Fruit fly (Drosophila melanogaster) whole organism, embryonic: ENCODE measurements around the gene CG18171.
A peak's percentile ranks its signal among the peaks of the same experiment; 100 is the strongest.

Experiments
- Ada2b ChIP-seq: fragments of 200-800 bp; sonication (Bioruptor generic); IDR thresholded peaks from 2 replicates; pipeline ENCODE4 v1.3.6; 2022; ENCODE audit warnings: missing biosample characterization, missing genetic modification characterization
- Atf3 ChIP-seq: fragments of 200-800 bp; sonication (Bioruptor generic); optimal IDR thresholded peaks from 3 replicates; lab custom pipeline; 2016; ENCODE audit warnings: missing biosample characterization, missing genetic modification characterization
- CG10543 ChIP-seq: fragments of 200-800 bp; sonication (Bioruptor generic); optimal IDR thresholded peaks from 3 replicates; lab custom pipeline; 2017; ENCODE audit warnings: missing biosample characterization, mild to moderate bottlenecking, missing genetic modification characterization, moderate library complexity
- CG11085 ChIP-seq: fragments of 200-800 bp; sonication (Bioruptor generic); IDR thresholded peaks from 2 replicates; pipeline ENCODE4 v1.3.6; 2022; ENCODE audit warnings: missing biosample characterization, missing genetic modification characterization
- CG11093 ChIP-seq: fragments of 200-800 bp; sonication (Bioruptor generic); IDR thresholded peaks from 3 replicates; pipeline ENCODE4 v1.3.6; 2022; ENCODE audit warnings: missing biosample characterization, missing genetic modification characterization
- CG11560 ChIP-seq: fragments of 200-800 bp; sonication (Bioruptor generic); IDR thresholded peaks from 3 replicates; pipeline ENCODE4 v1.3.6; 2022; ENCODE audit warnings: missing biosample characterization, missing genetic modification characterization
- CG11723 ChIP-seq: fragments of 200-800 bp; sonication (Bioruptor generic); optimal IDR thresholded peaks from 2 replicates; lab custom pipeline; 2017; ENCODE audit warnings: missing biosample characterization, mild to moderate bottlenecking, missing genetic modification characterization
- CG12155 ChIP-seq: fragments of 200-800 bp; sonication (Bioruptor generic); optimal IDR thresholded peaks from 3 replicates; lab custom pipeline; 2016; ENCODE audit warnings: missing biosample characterization, missing genetic modification characterization
- CG17568 ChIP-seq: fragments of 200-800 bp; sonication (Bioruptor generic); optimal IDR thresholded peaks from 2 replicates; lab custom pipeline; 2018; ENCODE audit warnings: missing biosample characterization, mild to moderate bottlenecking, missing genetic modification characterization, moderate library complexity
- CG17912 ChIP-seq: fragments of 200-800 bp; sonication (Bioruptor generic); optimal IDR thresholded peaks from 2 replicates; lab custom pipeline; 2018; ENCODE audit warnings: missing biosample characterization, mild to moderate bottlenecking, missing genetic modification characterization
- CG18476 ChIP-seq: fragments of 200-800 bp; sonication (Bioruptor generic); optimal IDR thresholded peaks from 2 replicates; lab custom pipeline; 2016; ENCODE audit warnings: missing biosample characterization, mild to moderate bottlenecking, missing genetic modification characterization
- CG18619 ChIP-seq: fragments of 200-800 bp; sonication (Bioruptor generic); optimal IDR thresholded peaks from 3 replicates; lab custom pipeline; 2017; ENCODE audit warnings: missing biosample characterization, mild to moderate bottlenecking, missing genetic modification characterization
- CG3065 ChIP-seq: fragments of 200-800 bp; sonication (Bioruptor generic); optimal IDR thresholded peaks from 2 replicates; lab custom pipeline; 2016; ENCODE audit warnings: missing biosample characterization, missing genetic modification characterization
- CG32767 ChIP-seq: fragments of 200-800 bp; sonication (Bioruptor generic); IDR thresholded peaks from 2 replicates; pipeline ENCODE4 v1.3.6; 2022; ENCODE audit warnings: missing biosample characterization, missing genetic modification characterization
- CG34422 ChIP-seq: fragments of 200-800 bp; sonication (Bioruptor generic); IDR thresholded peaks from 3 replicates; pipeline ENCODE4 v1.3.6; 2022; ENCODE audit warnings: missing biosample characterization, missing genetic modification characterization
- CG3847 ChIP-seq: fragments of 200-800 bp; sonication (Bioruptor generic); IDR thresholded peaks from 2 replicates; pipeline ENCODE4 v1.3.6; 2022; ENCODE audit warnings: missing biosample characterization, missing genetic modification characterization
- CG4360 ChIP-seq: fragments of 200-800 bp; sonication (Bioruptor generic); IDR thresholded peaks from 2 replicates; pipeline ENCODE4 v1.3.6; 2022; ENCODE audit warnings: missing biosample characterization, missing genetic modification characterization
- CG4854 ChIP-seq: fragments of 200-800 bp; sonication (Bioruptor generic); optimal IDR thresholded peaks from 2 replicates; lab custom pipeline; 2016; ENCODE audit warnings: missing biosample characterization, missing genetic modification characterization, inconsistent platforms
- CG6765 ChIP-seq: fragments of 200-800 bp; sonication (Bioruptor generic); optimal IDR thresholded peaks from 3 replicates; lab custom pipeline; 2017; ENCODE audit warnings: missing biosample characterization, mild to moderate bottlenecking, missing genetic modification characterization
- CG6813 ChIP-seq: fragments of 200-800 bp; sonication (Bioruptor generic); optimal IDR thresholded peaks from 2 replicates; lab custom pipeline; 2017; ENCODE audit warnings: missing biosample characterization, missing genetic modification characterization, mild to moderate bottlenecking, moderate library complexity, missing genetic modification reagents
- CG8290 ChIP-seq, 3 experiments: fragments of 200-800 bp; sonication (Bioruptor generic); optimal IDR thresholded peaks; 2 replicates each; lab custom pipeline; 2016 to 2019; ENCODE audit warnings: missing biosample characterization in 3 of 3, missing genetic modification characterization in 3 of 3, mild to moderate bottlenecking in 2 of 3, moderate library complexity in 1 of 3
- Dip3 ChIP-seq: fragments of 200-800 bp; sonication (Bioruptor generic); optimal IDR thresholded peaks from 3 replicates; lab custom pipeline; 2016; ENCODE audit warnings: missing biosample characterization, missing genetic modification characterization
- ERR ChIP-seq: fragments of 200-800 bp; sonication (Bioruptor generic); optimal IDR thresholded peaks from 2 replicates; lab custom pipeline; 2016; ENCODE audit warnings: missing biosample characterization, missing genetic modification characterization
- HLH54F ChIP-seq: fragments of 200-800 bp; sonication (Bioruptor generic); optimal IDR thresholded peaks from 3 replicates; lab custom pipeline; 2016; ENCODE audit warnings: missing biosample characterization, missing genetic modification characterization
- Hmr ChIP-seq: fragments of 200-800 bp; sonication (Bioruptor generic); optimal IDR thresholded peaks from 3 replicates; lab custom pipeline; 2017; ENCODE audit warnings: mild to moderate bottlenecking, missing biosample characterization, missing genetic modification reagents, missing genetic modification characterization
- Hr78 ChIP-seq, 2 experiments: fragments of 200-800 bp in 1 of 2; fragments of >200 bp in 1 of 2; sonication (Bioruptor generic) in 1 of 2; optimal IDR thresholded peaks; 2 replicates each; lab custom pipeline; 2017 to 2019; ENCODE audit warnings: missing biosample characterization in 2 of 2, missing genetic modification characterization in 2 of 2, mild to moderate bottlenecking in 1 of 2, moderate library complexity in 1 of 2
- Max ChIP-seq: fragments of 200-800 bp; sonication (Bioruptor generic); optimal IDR thresholded peaks from 2 replicates; lab custom pipeline; 2016; ENCODE audit warnings: missing biosample characterization, mild to moderate bottlenecking, missing genetic modification characterization
- Mrtf ChIP-seq: fragments of 200-800 bp; sonication (Bioruptor generic); IDR thresholded peaks from 3 replicates; pipeline ENCODE4 v1.3.6; 2022; ENCODE audit warnings: missing biosample characterization, missing genetic modification characterization
- Rfx ChIP-seq: fragments of 200-800 bp; sonication (Bioruptor generic); IDR thresholded peaks from 2 replicates; pipeline ENCODE4 v1.3.6; 2022; ENCODE audit warnings: missing biosample characterization, missing genetic modification characterization
- Sin3A ChIP-seq: fragments of >200 bp; optimal IDR thresholded peaks from 2 replicates; lab custom pipeline; 2018
- Six4 ChIP-seq: fragments of 200-800 bp; sonication (Bioruptor generic); optimal IDR thresholded peaks from 2 replicates; lab custom pipeline; 2016; ENCODE audit warnings: missing biosample characterization, missing genetic modification characterization
- ase ChIP-seq: fragments of 200-800 bp; sonication (Bioruptor generic); IDR thresholded peaks from 3 replicates; pipeline ENCODE4 v1.3.6; 2022; ENCODE audit warnings: missing biosample characterization, missing genetic modification characterization
- bsh ChIP-seq, 2 experiments: fragments of 200-800 bp; sonication (Bioruptor generic); optimal IDR thresholded peaks; 2 replicates each; lab custom pipeline; 2017 to 2018; ENCODE audit warnings: mild to moderate bottlenecking in 2 of 2, missing biosample characterization in 2 of 2, missing genetic modification characterization in 2 of 2, moderate library complexity in 1 of 2
- caup ChIP-seq: fragments of 200-800 bp; sonication (Bioruptor generic); optimal IDR thresholded peaks from 3 replicates; lab custom pipeline; 2017; ENCODE audit warnings: missing biosample characterization, mild to moderate bottlenecking, missing genetic modification characterization, moderate library complexity; ENCODE audit not compliant: severe bottlenecking
- croc ChIP-seq: fragments of 200-800 bp; sonication (Bioruptor generic); conservative IDR thresholded peaks from 3 replicates; pipeline ENCODE4 v1.3.6; 2022; ENCODE audit warnings: missing biosample characterization, missing genetic modification characterization
- danr ChIP-seq: fragments of 200-800 bp; sonication (Bioruptor generic); IDR thresholded peaks from 2 replicates; pipeline ENCODE4 v1.3.6; 2022; ENCODE audit warnings: missing biosample characterization, missing genetic modification characterization
- ems ChIP-seq: fragments of 200-800 bp; sonication (Bioruptor generic); optimal IDR thresholded peaks from 3 replicates; lab custom pipeline; 2016; ENCODE audit warnings: missing biosample characterization, missing genetic modification characterization
- fd102C ChIP-seq: fragments of 200-800 bp; sonication (Bioruptor generic); optimal IDR thresholded peaks from 2 replicates; lab custom pipeline; 2018; ENCODE audit warnings: missing biosample characterization, mild to moderate bottlenecking, missing genetic modification characterization, moderate library complexity
- ham ChIP-seq: fragments of 200-800 bp; sonication (Bioruptor generic); IDR thresholded peaks from 2 replicates; pipeline ENCODE4 v1.3.6; 2022; ENCODE audit warnings: missing biosample characterization, missing genetic modification characterization
- hb ChIP-seq: fragments of 200-800 bp; sonication (Bioruptor generic); IDR thresholded peaks from 3 replicates; pipeline ENCODE4 v1.3.6; 2022; ENCODE audit warnings: missing biosample characterization, missing genetic modification characterization; ENCODE audit not compliant: partially characterized antibody
- jing ChIP-seq: fragments of 200-800 bp; sonication (Bioruptor generic); optimal IDR thresholded peaks from 2 replicates; lab custom pipeline; 2018; ENCODE audit warnings: missing biosample characterization, mild to moderate bottlenecking, missing genetic modification characterization
- kni ChIP-seq: fragments of 200-800 bp; sonication (Bioruptor generic); optimal IDR thresholded peaks from 3 replicates; lab custom pipeline; 2017; ENCODE audit warnings: mild to moderate bottlenecking, missing biosample characterization, missing genetic modification reagents, missing genetic modification characterization
- mld ChIP-seq: fragments of 200-800 bp; sonication (Bioruptor generic); IDR thresholded peaks from 3 replicates; pipeline ENCODE4 v1.3.6; 2022; ENCODE audit warnings: missing biosample characterization, missing genetic modification characterization; ENCODE audit not compliant: partially characterized antibody
- pum ChIP-seq: fragments of 200-800 bp; sonication (Bioruptor generic); optimal IDR thresholded peaks from 2 replicates; lab custom pipeline; 2016; ENCODE audit warnings: missing biosample characterization, missing genetic modification characterization
- rib ChIP-seq: fragments of 200-800 bp; sonication (Bioruptor generic); IDR thresholded peaks from 2 replicates; pipeline ENCODE4 v1.3.6; 2022; ENCODE audit warnings: missing biosample characterization, missing genetic modification characterization
- ro ChIP-seq: fragments of 200-800 bp; sonication (Bioruptor generic); IDR thresholded peaks from 2 replicates; pipeline ENCODE4 v1.3.6; 2022; ENCODE audit warnings: missing biosample characterization, missing genetic modification characterization
- scrt ChIP-seq: fragments of 200-800 bp; sonication (Bioruptor generic); optimal IDR thresholded peaks from 2 replicates; lab custom pipeline; 2018; ENCODE audit warnings: missing biosample characterization, mild to moderate bottlenecking, missing genetic modification characterization, moderate library complexity
- shn ChIP-seq: fragments of 200-800 bp; sonication (Bioruptor generic); optimal IDR thresholded peaks from 3 replicates; lab custom pipeline; 2016; ENCODE audit warnings: missing biosample characterization, missing genetic modification characterization
- sqz ChIP-seq: fragments of 200-800 bp; sonication (Bioruptor generic); optimal IDR thresholded peaks from 3 replicates; lab custom pipeline; 2018; ENCODE audit warnings: missing biosample characterization, mild to moderate bottlenecking, missing genetic modification characterization
- trem ChIP-seq: fragments of 200-800 bp; optimal IDR thresholded peaks from 3 replicates; lab custom pipeline; 2019; ENCODE audit warnings: missing biosample characterization, mild to moderate bottlenecking, missing genetic modification characterization, moderate library complexity
- tup ChIP-seq: fragments of 200-800 bp; sonication (Bioruptor generic); optimal IDR thresholded peaks from 2 replicates; lab custom pipeline; 2016; ENCODE audit warnings: missing biosample characterization, mild to moderate bottlenecking, missing genetic modification characterization, moderate library complexity

The CG18171 gene

dm6 chr3L:1741107-1741506 is 18.2 kb upstream of the CG18171 start (continued):
- no peak for TF ChIP-seq Atf3 (GFP tag; lab: Kevin White, UChicago)
- TF ChIP-seq danr (GFP tag; lab: Robert Waterston, UW): no peak
- TF ChIP-seq kni (GFP tag; lab: Kevin White, UChicago): no peak
- TF ChIP-seq ERR (GFP tag; lab: Kevin White, UChicago): no peak
- TF ChIP-seq CG11723 (GFP tag; lab: Kevin White, UChicago): no peak
- TF ChIP-seq mld (GFP tag; lab: Robert Waterston, UW): no peak
- TF ChIP-seq shn (GFP tag; lab: Kevin White, UChicago): no peak
- TF ChIP-seq Rfx (GFP tag; lab: Robert Waterston, UW): 0 out of 2 replicates have a peak, but pooled peaks have one; percentile 14
- 0 out of 2 replicates have a peak, but pooled peaks have one; percentile 6 for TF ChIP-seq Ada2b (GFP tag; lab: Robert Waterston, UW)
- TF ChIP-seq Sin3A (lab: Kevin White, UChicago): no peak
- TF ChIP-seq CG3065 (GFP tag; lab: Kevin White, UChicago): no peak
- TF ChIP-seq jing (GFP tag; lab: Kevin White, UChicago): no peak
- no peak for TF ChIP-seq CG17912 (GFP tag; lab: Kevin White, UChicago)
- no peak for TF ChIP-seq tup
- no peak for TF ChIP-seq CG12155 (GFP tag; lab: Kevin White, UChicago)
- no peak for TF ChIP-seq CG10543 (GFP tag; lab: Kevin White, UChicago)
- TF ChIP-seq Hr78 (GFP tag; optimal IDR thresholded peaks at IDR 0.05; lab: Kevin White, UChicago): no peak
- no peak for TF ChIP-seq ems (GFP tag; lab: Kevin White, UChicago)
- TF ChIP-seq CG11560 (tag; lab: Robert Waterston, UW): no peak
- no peak for TF ChIP-seq rib
- no peak for TF ChIP-seq caup (GFP tag; lab: Kevin White, UChicago)
- no peak for TF ChIP-seq Dip3 (GFP tag; lab: Kevin White, UChicago)
- no peak for TF ChIP-seq sqz (GFP tag; lab: Kevin White, UChicago)
- TF ChIP-seq CG32767 (GFP tag; lab: Robert Waterston, UW): no peak
- no peak for TF ChIP-seq bsh (GFP tag; optimal IDR thresholded peaks at IDR 0.05; lab: Kevin White, UChicago)
- no peak for TF ChIP-seq Six4
- no peak for TF ChIP-seq HLH54F (GFP tag; lab: Kevin White, UChicago)
- no peak for TF ChIP-seq CG4854 (GFP tag; lab: Kevin White, UChicago)
- no peak for TF ChIP-seq CG3847 (GFP tag; lab: Robert Waterston, UW)
- no peak for TF ChIP-seq CG6813 (GFP tag; lab: Kevin White, UChicago)
- no peak for TF ChIP-seq CG18476 (GFP tag; lab: Kevin White, UChicago)
- no peak for TF ChIP-seq scrt (GFP tag; lab: Kevin White, UChicago)
- no peak for TF ChIP-seq ro (GFP tag; lab: Robert Waterston, UW)
- no peak for TF ChIP-seq croc (GFP tag; lab: Robert Waterston, UW)
- TF ChIP-seq CG34422 (GFP tag; lab: Robert Waterston, UW): no peak
- TF ChIP-seq ase: 0 out of 3 replicates have a peak, but pooled peaks have one; percentile 30
- no peak for TF ChIP-seq Max (GFP tag; lab: Kevin White, UChicago)
- no peak for TF ChIP-seq CG11093 (GFP tag; lab: Robert Waterston, UW)
- no peak for TF ChIP-seq trem (tag; lab: Kevin White, UChicago)
- no peak for TF ChIP-seq pum (GFP tag; lab: Kevin White, UChicago)
- no peak for TF ChIP-seq CG6765 (GFP tag; lab: Kevin White, UChicago)
- 0 out of 3 replicates have a peak, but pooled peaks have one; percentile 15 for TF ChIP-seq Mrtf (GFP tag; lab: Robert Waterston, UW)
- no peak for TF ChIP-seq Hmr (GFP tag; lab: Kevin White, UChicago)
- no peak for TF ChIP-seq CG4360
- TF ChIP-seq CG17568: no peak
- 0 out of 3 replicates have a peak, but pooled peaks have one; percentile 50 for TF ChIP-seq hb (GFP tag; lab: Robert Waterston, UW)
- TF ChIP-seq CG18619 (GFP tag; lab: Kevin White, UChicago): no peak
- TF ChIP-seq CG8290 (GFP tag; optimal IDR thresholded peaks at IDR 0.05; lab: Kevin White, UChicago): no peak
- no peak for TF ChIP-seq CG8290 (tag; optimal IDR thresholded peaks at IDR 0.05; lab: Kevin White, UChicago)
- no peak for TF ChIP-seq ham
- no peak for TF ChIP-seq CG11085
- TF ChIP-seq fd102C (GFP tag; lab: Kevin White, UChicago): no peak
